Worm (Caenorhabditis elegans) whole organism, L1 larva: Measurements from ENCODE around the gene C05D11.13.

ENCODE experiments used
- Y116A8C.19 ChIP-seq: sonication (generic microtip); optimal IDR thresholded peaks from 2 replicates; lab custom pipeline; 2016; ENCODE audit warnings: missing compliant biosample characterization, missing genetic modification characterization, borderline replicate concordance
- egl-27 ChIP-seq, 2 experiments: fragments of 150-350 bp in 1 of 2; sonication (generic microtip); optimal IDR thresholded peaks; 3 replicates each; lab custom pipeline; 2017 to 2018; ENCODE audit warnings: missing biosample characterization in 2 of 2, missing genetic modification characterization in 2 of 2, missing genetic modification reagents in 2 of 2
- elt-2 ChIP-seq: sonication (generic microtip); optimal IDR thresholded peaks from 2 replicates; lab custom pipeline; 2016; ENCODE audit warnings: missing genetic modification characterization, mild to moderate bottlenecking, inconsistent platforms, missing compliant biosample characterization, missing genetic modification reagents
- irx-1 ChIP-seq: sonication (generic microtip); optimal IDR thresholded peaks from 2 replicates; lab custom pipeline; 2016; ENCODE audit warnings: missing genetic modification characterization, missing compliant biosample characterization
- lin-13 ChIP-seq: fragments of 150-350 bp; optimal IDR thresholded peaks from 2 replicates; lab custom pipeline; 2014; ENCODE audit warnings: missing biosample characterization, missing genetic modification reagents, missing genetic modification characterization
- mab-9 ChIP-seq: fragments of 200-800 bp; sonication (Bioruptor generic); IDR thresholded peaks from 2 replicates; pipeline ENCODE4 v1.3.6; 2022; ENCODE audit warnings: missing genetic modification reagents, missing genetic modification characterization, missing compliant biosample characterization
- nhr-237 ChIP-seq: fragments of 150-350 bp; optimal IDR thresholded peaks from 2 replicates; lab custom pipeline; 2014; ENCODE audit warnings: missing biosample characterization, missing genetic modification characterization
- unc-62 ChIP-seq: fragments of 150-350 bp; optimal IDR thresholded peaks from 2 replicates; lab custom pipeline; 2014; ENCODE audit warnings: missing biosample characterization, missing genetic modification reagents, missing genetic modification characterization

DNA sequence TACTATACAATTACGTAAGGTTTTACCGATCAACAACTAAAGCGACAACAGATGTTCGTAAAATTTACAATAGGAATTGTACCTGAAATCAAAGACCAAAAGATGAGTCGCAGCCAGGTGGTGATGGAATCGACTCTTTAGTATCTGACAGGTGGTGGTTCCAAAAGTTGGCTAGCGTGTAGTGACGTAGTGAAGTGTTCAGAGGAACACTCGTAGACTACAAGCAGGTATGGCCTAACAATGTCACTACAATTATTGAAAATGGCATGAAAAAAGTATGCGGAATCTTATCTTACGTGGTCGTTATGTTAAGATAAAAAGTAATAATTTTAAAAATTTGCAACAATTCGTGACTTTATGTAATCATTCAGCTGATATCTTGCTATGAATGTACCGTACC is 22.9 kb downstream of the C05D11.13 start:
- TF ChIP-seq unc-62 (GFP tag; lab: Kevin White, UChicago): no peak
- no peak for TF ChIP-seq egl-27 (tag; optimal IDR thresholded peaks at IDR 0.05; lab: Kevin White, UChicago)
- TF ChIP-seq lin-13 (GFP tag; lab: Kevin White, UChicago): no peak
- no peak for TF ChIP-seq Y116A8C.19
- no peak for TF ChIP-seq nhr-237 (tag; lab: Kevin White, UChicago)
- TF ChIP-seq mab-9 (GFP tag; lab: Robert Waterston, UW): no peak
- TF ChIP-seq irx-1 (tag; lab: Kevin White, UChicago): no peak
- TF ChIP-seq elt-2: no peak
